Worm (Caenorhabditis elegans) whole organism, early embryonic: ENCODE data around the gene msp-142.

Source experiments
- F13C5.2 ChIP-seq: sonication (generic microtip); optimal IDR thresholded peaks from 2 replicates; lab custom pipeline; 2017; ENCODE audit warnings: mild to moderate bottlenecking, missing genetic modification characterization, inconsistent platforms, missing compliant biosample characterization
- ama-1 ChIP-seq: fragments of 150-350 bp; optimal IDR thresholded peaks from 2 replicates; lab custom pipeline; 2014
- ceh-36 ChIP-seq: sonication (generic microtip); optimal IDR thresholded peaks from 2 replicates; lab custom pipeline; 2016; ENCODE audit warnings: missing genetic modification characterization, inconsistent platforms, missing compliant biosample characterization
- ets-7 ChIP-seq: sonication (generic microtip); optimal IDR thresholded peaks from 2 replicates; lab custom pipeline; 2016; ENCODE audit warnings: missing genotype, missing genetic modification characterization, missing compliant biosample characterization
- hmbx-1 ChIP-seq: sonication (generic microtip); optimal IDR thresholded peaks from 2 replicates; lab custom pipeline; 2016; ENCODE audit warnings: mild to moderate bottlenecking, missing genetic modification characterization, missing compliant biosample characterization
- sea-1 ChIP-seq: fragments of 200-800 bp; sonication (Bioruptor generic); conservative IDR thresholded peaks from 2 replicates; pipeline ENCODE4 v1.3.6; 2022; ENCODE audit warnings: missing genetic modification characterization, missing compliant biosample characterization
- tbx-11 ChIP-seq: fragments of 200-800 bp; sonication (Bioruptor generic); IDR thresholded peaks from 2 replicates; pipeline ENCODE4 v1.3.6; 2022; ENCODE audit warnings: missing genetic modification characterization, missing compliant biosample characterization
- tra-4 ChIP-seq: sonication (generic microtip); optimal IDR thresholded peaks from 2 replicates; lab custom pipeline; 2017; ENCODE audit warnings: missing genetic modification characterization, missing compliant biosample characterization

DNA sequence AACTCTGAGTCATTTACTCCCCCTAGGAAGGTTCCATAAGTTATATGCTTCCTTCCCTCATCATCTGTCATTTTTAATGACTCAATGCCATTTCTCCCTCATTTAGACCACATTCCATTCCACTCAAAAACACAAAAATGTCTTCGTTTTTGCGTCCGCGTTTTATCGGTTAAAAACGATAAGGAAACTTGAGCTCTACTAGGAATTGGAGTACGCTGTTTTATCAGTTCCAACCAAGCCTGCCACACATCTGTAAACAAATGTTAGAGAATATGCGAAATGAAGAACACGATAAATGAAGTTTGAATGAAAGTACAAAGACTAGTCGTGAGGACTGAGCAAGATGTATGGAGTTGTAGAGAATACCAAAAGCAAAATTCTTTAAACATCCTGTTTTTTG, 49.3 kb upstream of the msp-142 start:
- TF ChIP-seq tra-4 (tag; lab: Kevin White, UChicago) (no peak), ama-1 (lab: Kevin White, UChicago) (no peak), tbx-11 (GFP tag; lab: Robert Waterston, UW) (no peak), sea-1 (no peak), ets-7 (no peak), F13C5.2 (tag; lab: Kevin White, UChicago) (no peak), hmbx-1 (tag; lab: Kevin White, UChicago) (no peak), ceh-36 (no peak)
